Worm (Caenorhabditis elegans): ENCODE measurements around the gene F54E2.1.

DNA sequence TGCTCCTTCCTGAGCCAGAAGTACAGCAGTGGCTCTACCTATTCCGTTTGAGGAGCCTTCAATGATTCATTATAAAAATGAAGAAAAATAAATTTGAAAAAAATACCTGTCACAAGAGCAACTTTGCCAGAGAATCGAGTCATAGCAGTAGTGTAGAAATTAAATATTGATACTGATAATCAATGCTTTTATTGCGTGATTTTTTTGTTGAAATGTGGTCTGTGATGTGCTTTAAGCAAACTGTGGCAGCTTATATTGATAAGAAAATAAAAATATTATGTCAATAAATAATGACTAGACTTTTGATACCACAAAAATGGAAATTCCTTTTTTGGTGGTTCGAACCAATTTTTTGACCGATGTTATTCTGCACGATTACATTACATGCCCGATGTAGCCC is 45.1 kb upstream of the F54E2.1 start, which contains the start of gene dhs-14:
- no peak for TF ChIP-seq ets-7 (tag; optimal IDR thresholded peaks at IDR 0.05)
- TF ChIP-seq aly-1 (tag; optimal IDR thresholded peaks at IDR 0.05): no peak
- TF ChIP-seq hmbx-1 (tag; optimal IDR thresholded peaks at IDR 0.05): no peak
- no peak for TF ChIP-seq ceh-13 (GFP tag; optimal IDR thresholded peaks at IDR 0.05)
- no peak for TF ChIP-seq hnd-1 (tag; optimal IDR thresholded peaks at IDR 0.05)
